In genomic region chr2L:18653328-18653675, dm6 we compare ENCODE assay signal across 1 fruit fly cellular context.
TF ChIP-seq lines count a peak whose summit lies in the region.

No protein-coding gene starts in this region.

TF ChIP-seq in whole organism, embryonic, 481 proteins besides CTCF, POLR2A, EP300 and RAD21 (continued from another document):
- peak; percentile 20 for TF ChIP-seq CG17186 (GFP tag; optimal IDR thresholded peaks at IDR 0.05; lab: Kevin White, UChicago)
- peak; percentile 61 for TF ChIP-seq twi (tag; optimal IDR thresholded peaks at IDR 0.05; lab: Kevin White, UChicago)
- TF ChIP-seq CG3163 (GFP tag; optimal IDR thresholded peaks at IDR 0.05; lab: Kevin White, UChicago) = no peak
- peak; percentile 77 for TF ChIP-seq CG1603 (tag; optimal IDR thresholded peaks at IDR 0.05; lab: Kevin White, UChicago)
- TF ChIP-seq CG31441 (GFP tag; IDR thresholded peaks at IDR 0.05; lab: Robert Waterston, UW) = peak; percentile 85
- peak; percentile 24 for TF ChIP-seq caup (GFP tag; optimal IDR thresholded peaks at IDR 0.05; lab: Kevin White, UChicago; ENCODE audit: severe bottlenecking)
- peak; percentile 15 for TF ChIP-seq maf-S (GFP tag; optimal IDR thresholded peaks at IDR 0.05; lab: Kevin White, UChicago)
- peak; percentile 28 for TF ChIP-seq CG17385 (GFP tag; optimal IDR thresholded peaks at IDR 0.05; lab: Kevin White, UChicago)
- peak; percentile 75 for TF ChIP-seq H15 (GFP tag; IDR thresholded peaks at IDR 0.05; lab: Robert Waterston, UW)
- TF ChIP-seq CG15479 (GFP tag; optimal IDR thresholded peaks at IDR 0.05; lab: Kevin White, UChicago) = peak; percentile 4
- TF ChIP-seq Jarid2 (GFP tag; optimal IDR thresholded peaks at IDR 0.05; lab: Kevin White, UChicago) = no peak
- peak; percentile 56; the same call in 1 of the 2 replicates for TF ChIP-seq ranshi (GFP tag; IDR thresholded peaks at IDR 0.05; lab: Robert Waterston, UW)
- peak; percentile 34 for TF ChIP-seq onecut (GFP tag; IDR thresholded peaks at IDR 0.05; lab: Robert Waterston, UW)
- TF ChIP-seq CG8290 (GFP tag; optimal IDR thresholded peaks at IDR 0.05; lab: Kevin White, UChicago) = peak; percentile 4
- peak in 1 of 2 experiments; percentile 52 for TF ChIP-seq CG8290 (tag; optimal IDR thresholded peaks at IDR 0.05; lab: Kevin White, UChicago)
- peak; percentile 48; the same call in 1 of the 3 replicates for TF ChIP-seq CG3726 (GFP tag; IDR thresholded peaks at IDR 0.05; lab: Robert Waterston, UW)
- peak; percentile 36; the same call in 1 of the 3 replicates for TF ChIP-seq CG7357 (GFP tag; IDR thresholded peaks at IDR 0.05; lab: Robert Waterston, UW)
- no peak for TF ChIP-seq CG12299 (tag; optimal IDR thresholded peaks at IDR 0.05; lab: Kevin White, UChicago)
- peak; percentile 78 for TF ChIP-seq B-H1 (GFP tag; IDR thresholded peaks at IDR 0.05; lab: Robert Waterston, UW)
- peak; percentile 44 for TF ChIP-seq CG15011 (GFP tag; optimal IDR thresholded peaks at IDR 0.05; lab: Kevin White, UChicago)
- peak; percentile 86 for TF ChIP-seq CG17361 (GFP tag; IDR thresholded peaks at IDR 0.05; lab: Robert Waterston, UW)
- no peak for TF ChIP-seq Lim3 (GFP tag; IDR thresholded peaks at IDR 0.05; lab: Robert Waterston, UW)
- no peak for TF ChIP-seq GATAe (GFP tag; conservative IDR thresholded peaks at IDR 0.05; lab: Robert Waterston, UW)
- TF ChIP-seq ro (GFP tag; IDR thresholded peaks at IDR 0.05; lab: Robert Waterston, UW) = peak; percentile 56
- TF ChIP-seq Atf-2 (GFP tag; optimal IDR thresholded peaks at IDR 0.05; lab: Kevin White, UChicago) = peak; percentile 4
- peak; percentile 14 for TF ChIP-seq sd (tag; optimal IDR thresholded peaks at IDR 0.05; lab: Kevin White, UChicago)
- TF ChIP-seq Kr (GFP tag; optimal IDR thresholded peaks at IDR 0.05; lab: Kevin White, UChicago) = no peak
- no peak for TF ChIP-seq C15 (GFP tag; IDR thresholded peaks at IDR 0.05; lab: Robert Waterston, UW)
- no peak for TF ChIP-seq Vsx1 (GFP tag; optimal IDR thresholded peaks at IDR 0.05; lab: Kevin White, UChicago)
- TF ChIP-seq ERR (GFP tag; optimal IDR thresholded peaks at IDR 0.05; lab: Kevin White, UChicago) = peak; percentile 22
- TF ChIP-seq CG7963 (GFP tag; IDR thresholded peaks at IDR 0.05; lab: Robert Waterston, UW; ENCODE audit: partially characterized antibody) = no peak
- TF ChIP-seq croc (GFP tag; conservative IDR thresholded peaks at IDR 0.05; lab: Robert Waterston, UW) = peak; percentile 79
- TF ChIP-seq gfzf (GFP tag; optimal IDR thresholded peaks at IDR 0.05; lab: Kevin White, UChicago) = no peak
- TF ChIP-seq chn (GFP tag; optimal IDR thresholded peaks at IDR 0.05; lab: Kevin White, UChicago) = peak; percentile 69
- peak; percentile 44 for TF ChIP-seq slbo (GFP tag; IDR thresholded peaks at IDR 0.05; lab: Robert Waterston, UW)
- TF ChIP-seq CG15269 (tag; optimal IDR thresholded peaks at IDR 0.05; lab: Kevin White, UChicago) = peak; percentile 62
- no peak for TF ChIP-seq zf30C (GFP tag; optimal IDR thresholded peaks at IDR 0.05; lab: Kevin White, UChicago)
- TF ChIP-seq trem (tag; optimal IDR thresholded peaks at IDR 0.05; lab: Kevin White, UChicago) = peak; percentile 57
- no peak for TF ChIP-seq CG13894 (tag; optimal IDR thresholded peaks at IDR 0.05; lab: Kevin White, UChicago)
- TF ChIP-seq CG17612 (GFP tag; IDR thresholded peaks at IDR 0.05; lab: Robert Waterston, UW) = peak; percentile 63
- peak; percentile 33 for TF ChIP-seq CG10462 (GFP tag; optimal IDR thresholded peaks at IDR 0.05; lab: Kevin White, UChicago)
- no peak for TF ChIP-seq yki (optimal IDR thresholded peaks at IDR 0.05; lab: Kevin White, UChicago)
- no peak for TF ChIP-seq Hmr (GFP tag; optimal IDR thresholded peaks at IDR 0.05; lab: Kevin White, UChicago)
- no peak for TF ChIP-seq Hmx (GFP tag; optimal IDR thresholded peaks at IDR 0.05; lab: Kevin White, UChicago)
- no peak for TF ChIP-seq sna (GFP tag; IDR thresholded peaks at IDR 0.05; lab: Robert Waterston, UW; ENCODE audit: partially characterized antibody)
- peak in 1 of 2 experiments; percentile 53 for TF ChIP-seq Hr78 (GFP tag; optimal IDR thresholded peaks at IDR 0.05; lab: Kevin White, UChicago)
- no peak for TF ChIP-seq CG10321 (GFP tag; IDR thresholded peaks at IDR 0.05; lab: Robert Waterston, UW)
- peak; percentile 59 for TF ChIP-seq kay (GFP tag; optimal IDR thresholded peaks at IDR 0.05; lab: Kevin White, UChicago)
- no peak for TF ChIP-seq fd3F (GFP tag; optimal IDR thresholded peaks at IDR 0.05; lab: Kevin White, UChicago)
- peak; percentile 83 for TF ChIP-seq CG4424 (GFP tag; optimal IDR thresholded peaks at IDR 0.05; lab: Kevin White, UChicago)
- TF ChIP-seq dysf (GFP tag; IDR thresholded peaks at IDR 0.05; lab: Robert Waterston, UW) = peak; percentile 69; the same call in 1 of the 3 replicates
- TF ChIP-seq CG11398 (GFP tag; optimal IDR thresholded peaks at IDR 0.05; lab: Kevin White, UChicago) = no peak
- peak; percentile 33 for TF ChIP-seq pnt (GFP tag; optimal IDR thresholded peaks at IDR 0.05; lab: Kevin White, UChicago)
- TF ChIP-seq CG12391 (tag; optimal IDR thresholded peaks at IDR 0.05; lab: Kevin White, UChicago) = peak; percentile 49
- peak; percentile 47 for TF ChIP-seq lilli (GFP tag; optimal IDR thresholded peaks at IDR 0.05; lab: Kevin White, UChicago)
- peak; percentile 31 for TF ChIP-seq Lhr (GFP tag; optimal IDR thresholded peaks at IDR 0.05; lab: Kevin White, UChicago)
- TF ChIP-seq CG5953 (GFP tag; IDR thresholded peaks at IDR 0.05; lab: Robert Waterston, UW) = peak; percentile 10; the same call in 1 of the 2 replicates
- TF ChIP-seq aop (GFP tag; IDR thresholded peaks at IDR 0.05; lab: Robert Waterston, UW) = no peak
- peak; percentile 84 for TF ChIP-seq CG15601 (tag; optimal IDR thresholded peaks at IDR 0.05; lab: Kevin White, UChicago)
- peak; percentile 79 for TF ChIP-seq lab (GFP tag; optimal IDR thresholded peaks at IDR 0.05; lab: Kevin White, UChicago)
- no peak for TF ChIP-seq cato (GFP tag; optimal IDR thresholded peaks at IDR 0.05; lab: Kevin White, UChicago; ENCODE audit: borderline replicate concordance)
- TF ChIP-seq CG10366 (GFP tag; IDR thresholded peaks at IDR 0.05; lab: Robert Waterston, UW) = peak; percentile 66
- TF ChIP-seq fu2 (GFP tag; optimal IDR thresholded peaks at IDR 0.05; lab: Kevin White, UChicago) = no peak
- TF ChIP-seq CG16863 (GFP tag; optimal IDR thresholded peaks at IDR 0.05; lab: Kevin White, UChicago) = peak; percentile 68
- TF ChIP-seq jigr1 (GFP tag; IDR thresholded peaks at IDR 0.05; lab: Robert Waterston, UW) = no peak
- TF ChIP-seq CG4360 (GFP tag; IDR thresholded peaks at IDR 0.05; lab: Robert Waterston, UW) = peak; percentile 49
- peak; percentile 28 for TF ChIP-seq scrt (GFP tag; optimal IDR thresholded peaks at IDR 0.05; lab: Kevin White, UChicago)
- TF ChIP-seq so (GFP tag; IDR thresholded peaks at IDR 0.05; lab: Robert Waterston, UW) = 0 out of 3 replicates have a peak, but pooled peaks have one; percentile 16
- TF ChIP-seq peb (GFP tag; IDR thresholded peaks at IDR 0.05; lab: Robert Waterston, UW) = peak; percentile 82
- no peak for TF ChIP-seq CG2889 (GFP tag; IDR thresholded peaks at IDR 0.05; lab: Robert Waterston, UW)
- peak; percentile 61 for TF ChIP-seq CG10654 (GFP tag; optimal IDR thresholded peaks at IDR 0.05; lab: Kevin White, UChicago)
- peak; percentile 70 for TF ChIP-seq gsb-n (tag; optimal IDR thresholded peaks at IDR 0.05; lab: Kevin White, UChicago)
- TF ChIP-seq Meics (GFP tag; optimal IDR thresholded peaks at IDR 0.05; lab: Kevin White, UChicago) = peak; percentile 44
- peak; percentile 19 for TF ChIP-seq Sry-β (GFP tag; optimal IDR thresholded peaks at IDR 0.05; lab: Kevin White, UChicago)
- TF ChIP-seq kah (GFP tag; optimal IDR thresholded peaks at IDR 0.05; lab: Kevin White, UChicago) = peak; percentile 23
- TF ChIP-seq hbn (GFP tag; IDR thresholded peaks at IDR 0.05; lab: Robert Waterston, UW; ENCODE audit: partially characterized antibody) = no peak
- TF ChIP-seq CG14860 (GFP tag; IDR thresholded peaks at IDR 0.05; lab: Robert Waterston, UW; ENCODE audit: partially characterized antibody) = no peak
- TF ChIP-seq CG10565 (GFP tag; optimal IDR thresholded peaks at IDR 0.05; lab: Kevin White, UChicago) = peak; percentile 55
- TF ChIP-seq Dip3 (GFP tag; optimal IDR thresholded peaks at IDR 0.05; lab: Kevin White, UChicago) = no peak
- TF ChIP-seq crc (GFP tag; optimal IDR thresholded peaks at IDR 0.05; lab: Kevin White, UChicago) = peak; percentile 30
- TF ChIP-seq gcm2 (GFP tag; optimal IDR thresholded peaks at IDR 0.05; lab: Kevin White, UChicago) = no peak
- TF ChIP-seq NfI (GFP tag; optimal IDR thresholded peaks at IDR 0.05; lab: Kevin White, UChicago) = no peak
- TF ChIP-seq CG1024 (GFP tag; IDR thresholded peaks at IDR 0.05; lab: Robert Waterston, UW) = peak; percentile 52; the same call in 1 of the 2 replicates
- TF ChIP-seq trh (GFP tag; optimal IDR thresholded peaks at IDR 0.05; lab: Kevin White, UChicago) = peak; percentile 34
- no peak for TF ChIP-seq Hey (tag; optimal IDR thresholded peaks at IDR 0.05; lab: Kevin White, UChicago)
- peak; percentile 76 for TF ChIP-seq CG17328 (GFP tag; IDR thresholded peaks at IDR 0.05; lab: Robert Waterston, UW)
- TF ChIP-seq bcd (GFP tag; optimal IDR thresholded peaks at IDR 0.05; lab: Kevin White, UChicago) = peak; percentile 67
- TF ChIP-seq wdn (GFP tag; IDR thresholded peaks at IDR 0.05; lab: Robert Waterston, UW) = no peak
- TF ChIP-seq CG9727 (GFP tag; optimal IDR thresholded peaks at IDR 0.05; lab: Kevin White, UChicago) = peak; percentile 79
- TF ChIP-seq D (optimal IDR thresholded peaks at IDR 0.05; lab: Kevin White, UChicago) = no peak
- peak; percentile 78 for TF ChIP-seq D (GFP tag; optimal IDR thresholded peaks at IDR 0.05; lab: Kevin White, UChicago)
- no peak for TF ChIP-seq Ravus (GFP tag; IDR thresholded peaks at IDR 0.05; lab: Robert Waterston, UW)
- peak; percentile 60 for TF ChIP-seq wor (GFP tag; IDR thresholded peaks at IDR 0.05; lab: Robert Waterston, UW)
- no peak for TF ChIP-seq CG2202 (tag; optimal IDR thresholded peaks at IDR 0.05; lab: Kevin White, UChicago)
- peak; percentile 28 for TF ChIP-seq eyg (GFP tag; optimal IDR thresholded peaks at IDR 0.05; lab: Kevin White, UChicago)
- TF ChIP-seq TFAM (GFP tag; optimal IDR thresholded peaks at IDR 0.05; lab: Kevin White, UChicago) = peak; percentile 42
- TF ChIP-seq Mad (GFP tag; optimal IDR thresholded peaks at IDR 0.05; lab: Kevin White, UChicago) = peak; percentile 23
- TF ChIP-seq Six4 (GFP tag; optimal IDR thresholded peaks at IDR 0.05; lab: Kevin White, UChicago) = peak; percentile 67
- TF ChIP-seq knrl (GFP tag; IDR thresholded peaks at IDR 0.05; lab: Robert Waterston, UW; ENCODE audit: partially characterized antibody) = no peak
- peak; percentile 20 for TF ChIP-seq CG31365 (tag; optimal IDR thresholded peaks at IDR 0.05; lab: Kevin White, UChicago)
- peak; percentile 72 for TF ChIP-seq jing (GFP tag; optimal IDR thresholded peaks at IDR 0.05; lab: Kevin White, UChicago)
- peak; percentile 67 for TF ChIP-seq CG4854 (GFP tag; optimal IDR thresholded peaks at IDR 0.05; lab: Kevin White, UChicago)
- TF ChIP-seq CG12659 (GFP tag; optimal IDR thresholded peaks at IDR 0.05; lab: Kevin White, UChicago) = peak; percentile 36
- TF ChIP-seq CG11504 (tag; optimal IDR thresholded peaks at IDR 0.05; lab: Kevin White, UChicago) = peak; percentile 64
- peak; percentile 7 for TF ChIP-seq bab2 (GFP tag; optimal IDR thresholded peaks at IDR 0.05; lab: Kevin White, UChicago)
- TF ChIP-seq BEAF-32 (GFP tag; optimal IDR thresholded peaks at IDR 0.05; lab: Kevin White, UChicago) = no peak
- TF ChIP-seq CG7271 (tag; optimal IDR thresholded peaks at IDR 0.05; lab: Kevin White, UChicago) = peak; percentile 51
- TF ChIP-seq CG13775 (GFP tag; optimal IDR thresholded peaks at IDR 0.05; lab: Kevin White, UChicago) = no peak
- no peak for TF ChIP-seq CG7786 (GFP tag; optimal IDR thresholded peaks at IDR 0.05; lab: Kevin White, UChicago)
- TF ChIP-seq CG6854 (GFP tag; optimal IDR thresholded peaks at IDR 0.05; lab: Kevin White, UChicago) = no peak
- no peak for TF ChIP-seq Aef1 (GFP tag; IDR thresholded peaks at IDR 0.05; lab: Robert Waterston, UW)
- TF ChIP-seq CG1602 (GFP tag; optimal IDR thresholded peaks at IDR 0.05; lab: Kevin White, UChicago) = peak; percentile 53
